Worm (Caenorhabditis elegans): Measurements from ENCODE around the gene shk-1.
"Not testable (repeated sequence)": the region's sequence is repeated elsewhere in the genome, so short reads cannot be mapped to it uniquely, and the experiment has no call there.

shk-1 gene

DNA sequence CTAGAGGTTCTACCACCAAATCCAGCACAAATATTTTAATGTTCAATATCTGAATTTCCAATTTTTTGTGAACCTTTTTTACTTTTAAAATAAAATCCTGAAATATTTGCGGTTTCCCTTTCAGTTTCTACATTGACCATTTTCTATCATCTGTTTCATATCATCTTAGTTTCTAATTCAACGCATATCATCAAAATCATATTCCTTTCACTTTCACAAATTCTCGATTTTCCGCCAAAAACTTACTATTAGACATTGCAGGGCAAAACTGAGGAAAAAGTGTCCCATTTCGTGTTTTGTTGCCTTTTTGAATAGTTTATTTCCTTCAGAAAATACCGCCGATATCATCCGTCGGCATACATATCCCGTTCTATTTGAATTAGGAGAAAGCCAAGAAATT, 33.0 kb upstream of the shk-1 start:
- no peak for TF ChIP-seq F13C5.2 (tag; optimal IDR thresholded peaks at IDR 0.05)

DNA sequence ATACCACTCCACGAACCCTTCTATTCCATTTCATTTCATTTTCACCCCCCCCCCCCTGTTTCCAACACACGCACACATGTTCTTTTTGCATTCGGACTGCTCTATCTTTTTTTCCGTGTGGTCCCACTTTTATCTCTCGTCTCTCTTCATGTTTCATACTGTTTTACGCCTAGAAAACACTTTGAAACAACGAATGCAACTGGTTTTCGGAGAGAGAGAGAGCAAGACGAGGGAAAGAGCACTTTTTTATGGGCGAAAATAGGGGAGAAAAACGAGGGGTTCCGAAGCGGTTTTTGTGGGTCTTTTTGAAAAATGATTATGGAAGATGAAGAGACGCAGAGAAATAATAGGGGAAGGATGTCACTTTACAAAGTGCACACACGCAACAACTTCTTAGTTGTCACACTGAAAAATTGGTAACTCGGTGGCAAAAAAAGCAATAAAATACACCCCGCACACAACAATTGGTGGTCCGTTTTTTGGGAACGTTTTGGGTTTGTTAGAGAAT, 30.8 kb upstream of the shk-1 start:
- no peak for TF ChIP-seq ceh-36 (tag; optimal IDR thresholded peaks at IDR 0.05)
- TF ChIP-seq tbx-37 (GFP tag; conservative IDR thresholded peaks at IDR 0.05): no peak
- TF ChIP-seq B0310.2 (tag; optimal IDR thresholded peaks at IDR 0.05): no peak
- no peak for TF ChIP-seq pes-1 (GFP tag; IDR thresholded peaks at IDR 0.05)

DNA sequence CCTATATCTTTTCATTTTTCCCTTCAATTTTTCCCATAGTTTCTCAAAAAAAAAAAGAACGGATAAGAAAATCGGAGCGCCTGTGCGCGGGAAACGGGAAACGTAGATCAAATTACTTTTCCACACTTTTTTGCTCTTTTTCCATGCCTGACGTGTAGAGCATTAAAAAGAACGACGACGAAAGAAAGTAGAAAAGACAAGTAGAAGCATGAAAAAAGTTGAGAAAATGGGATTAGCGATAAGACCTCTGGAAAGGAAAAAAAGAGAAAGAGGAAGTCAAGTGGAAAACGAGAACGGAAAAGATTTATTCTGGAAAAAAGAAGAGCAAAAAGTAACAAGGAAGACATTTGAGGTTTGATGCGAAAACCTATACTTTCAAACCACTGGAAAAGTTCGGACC, 29.5 kb upstream of the shk-1 start:
- TF ChIP-seq ama-1 (optimal IDR thresholded peaks at IDR 0.05): no peak
- TF ChIP-seq hnd-1 (tag; optimal IDR thresholded peaks at IDR 0.05): no peak
- no peak for TF ChIP-seq hmbx-1 (tag; optimal IDR thresholded peaks at IDR 0.05)
- no peak for TF ChIP-seq ceh-36 (tag; optimal IDR thresholded peaks at IDR 0.05)
- TF ChIP-seq F13C5.2 (tag; optimal IDR thresholded peaks at IDR 0.05): no peak
- TF ChIP-seq ceh-13 (GFP tag; optimal IDR thresholded peaks at IDR 0.05): no peak
- no peak for TF ChIP-seq pes-1 (GFP tag; IDR thresholded peaks at IDR 0.05)
- no peak for TF ChIP-seq flt-1 (GFP tag; IDR thresholded peaks at IDR 0.05)
- no peak for TF ChIP-seq tbx-37 (GFP tag; conservative IDR thresholded peaks at IDR 0.05)
- TF ChIP-seq aly-1 (tag; optimal IDR thresholded peaks at IDR 0.05): no peak
- TF ChIP-seq sea-1 (GFP tag; conservative IDR thresholded peaks at IDR 0.05): no peak
- TF ChIP-seq tbx-11 (GFP tag; IDR thresholded peaks at IDR 0.05): no peak
- TF ChIP-seq scrt-1 (GFP tag; IDR thresholded peaks at IDR 0.05): no peak
- TF ChIP-seq hmg-4 (GFP tag; optimal IDR thresholded peaks at IDR 0.05): no peak
- TF ChIP-seq tra-4 (tag; optimal IDR thresholded peaks at IDR 0.05): no peak
- TF ChIP-seq B0310.2 (tag; optimal IDR thresholded peaks at IDR 0.05): no peak
- TF ChIP-seq ets-7 (tag; optimal IDR thresholded peaks at IDR 0.05): no peak

DNA sequence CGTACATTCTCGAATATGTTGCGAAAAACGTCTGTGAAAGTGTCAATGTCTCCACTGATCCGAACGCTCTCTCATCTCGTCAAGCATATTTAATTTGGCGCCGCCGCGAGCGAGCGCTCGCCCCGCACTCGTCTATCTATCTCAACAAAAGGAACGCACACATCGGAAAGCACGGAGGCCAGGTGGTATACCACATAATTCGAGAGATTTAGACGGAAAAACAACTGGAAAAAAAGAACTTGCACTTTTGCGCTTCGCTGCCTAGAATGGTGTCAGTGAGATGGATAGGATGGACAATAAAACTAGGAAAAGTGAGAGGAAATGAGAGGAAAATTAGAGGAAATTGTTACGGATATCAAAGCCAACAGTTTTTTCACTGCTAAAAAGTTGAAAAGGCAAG, 28.8 kb upstream of the shk-1 start:
- TF ChIP-seq hmg-4 (GFP tag; optimal IDR thresholded peaks at IDR 0.05) (no peak), scrt-1 (GFP tag; IDR thresholded peaks at IDR 0.05) (no peak), ceh-36 (tag; optimal IDR thresholded peaks at IDR 0.05) (no peak), aly-1 (tag; optimal IDR thresholded peaks at IDR 0.05) (no peak), B0310.2 (tag; optimal IDR thresholded peaks at IDR 0.05) (no peak), tra-4 (tag; optimal IDR thresholded peaks at IDR 0.05) (no peak), hnd-1 (tag; optimal IDR thresholded peaks at IDR 0.05) (no peak), tbx-11 (GFP tag; IDR thresholded peaks at IDR 0.05) (no peak), F13C5.2 (tag; optimal IDR thresholded peaks at IDR 0.05) (no peak)

DNA sequence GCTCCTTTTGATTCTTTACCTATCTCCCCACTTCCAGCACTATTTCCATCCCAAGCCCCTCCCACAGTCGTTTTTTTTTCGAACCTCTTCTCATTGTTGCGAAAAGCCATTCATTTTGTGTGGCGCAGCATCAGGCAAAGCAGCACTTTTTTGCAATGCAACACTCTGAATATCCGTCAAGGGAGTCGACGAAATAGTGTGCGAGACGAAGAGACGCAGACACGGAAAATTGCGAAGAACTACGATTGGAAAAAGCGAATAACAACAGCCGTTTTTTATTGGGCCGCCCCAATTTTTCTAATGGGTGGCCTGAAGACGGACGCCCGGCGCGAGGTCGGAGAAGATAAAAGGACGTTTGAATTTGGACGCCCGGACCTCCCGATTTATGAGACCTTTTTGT, 28.2 kb upstream of the shk-1 start:
- TF ChIP-seq pes-1 (GFP tag; IDR thresholded peaks at IDR 0.05) (no peak), sea-1 (GFP tag; conservative IDR thresholded peaks at IDR 0.05) (no peak), ama-1 (optimal IDR thresholded peaks at IDR 0.05) (no peak), hmg-4 (GFP tag; optimal IDR thresholded peaks at IDR 0.05) (no peak), scrt-1 (GFP tag; IDR thresholded peaks at IDR 0.05) (no peak)

DNA sequence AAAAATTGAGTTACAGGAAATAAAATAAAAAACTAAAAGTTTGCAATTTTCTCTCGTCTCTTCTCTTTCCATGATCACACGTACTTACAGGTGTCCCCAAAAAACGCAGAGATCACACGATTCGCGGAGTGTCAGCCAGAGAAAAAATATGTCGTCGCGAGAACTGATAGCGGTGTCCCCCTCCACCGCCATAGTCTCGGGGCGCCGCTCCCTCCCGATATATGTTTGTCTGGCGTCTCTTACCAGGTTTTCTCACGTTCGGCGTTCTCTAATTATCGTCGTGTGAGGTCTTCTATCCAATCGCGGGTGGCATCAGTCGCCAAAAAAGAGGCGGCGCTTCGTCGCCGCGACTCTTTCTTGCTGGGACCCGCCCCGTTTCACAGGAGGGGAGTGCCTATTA, 26.2 kb upstream of the shk-1 start, which contains the start of gene mab-3:
Gene mab-3 (plus strand): TSS at position 328 of the 400 bp plus-strand sequence.
- not testable (repeated sequence) for TF ChIP-seq ets-7 (tag; optimal IDR thresholded peaks at IDR 0.05); tra-4 (tag; optimal IDR thresholded peaks at IDR 0.05); tbx-37 (GFP tag; conservative IDR thresholded peaks at IDR 0.05)

DNA sequence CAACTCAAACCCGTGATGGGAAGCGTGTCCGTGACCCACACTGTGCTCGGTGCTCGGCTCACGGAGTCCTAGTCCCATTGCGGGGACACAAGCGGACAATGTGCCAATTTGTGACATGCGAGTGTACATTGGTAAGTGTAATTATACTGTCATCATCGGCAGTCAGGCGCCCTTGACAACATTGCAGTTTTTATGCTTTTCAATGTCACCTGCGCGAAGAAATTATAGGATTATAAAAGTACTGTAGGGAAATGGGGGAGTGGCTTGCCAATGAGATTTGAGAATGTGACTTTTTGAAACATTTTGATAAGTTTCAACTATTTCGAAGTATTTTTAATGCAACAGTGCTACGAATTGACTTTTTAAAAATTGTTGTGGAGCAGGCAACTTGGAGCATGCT, 22.2 kb upstream of the shk-1 start:
- TF ChIP-seq tbx-37 (GFP tag; conservative IDR thresholded peaks at IDR 0.05) (no peak), tbx-11 (GFP tag; IDR thresholded peaks at IDR 0.05) (no peak), ets-7 (tag; optimal IDR thresholded peaks at IDR 0.05) (no peak), ceh-13 (GFP tag; optimal IDR thresholded peaks at IDR 0.05) (no peak), tra-4 (tag; optimal IDR thresholded peaks at IDR 0.05) (no peak), B0310.2 (tag; optimal IDR thresholded peaks at IDR 0.05) (no peak), hmbx-1 (tag; optimal IDR thresholded peaks at IDR 0.05) (no peak), F13C5.2 (tag; optimal IDR thresholded peaks at IDR 0.05) (no peak), pes-1 (GFP tag; IDR thresholded peaks at IDR 0.05) (no peak), flt-1 (GFP tag; IDR thresholded peaks at IDR 0.05) (no peak), hmg-4 (GFP tag; optimal IDR thresholded peaks at IDR 0.05) (no peak), hnd-1 (tag; optimal IDR thresholded peaks at IDR 0.05) (no peak), scrt-1 (GFP tag; IDR thresholded peaks at IDR 0.05) (no peak), ama-1 (optimal IDR thresholded peaks at IDR 0.05) (no peak), sea-1 (GFP tag; conservative IDR thresholded peaks at IDR 0.05) (no peak)

DNA sequence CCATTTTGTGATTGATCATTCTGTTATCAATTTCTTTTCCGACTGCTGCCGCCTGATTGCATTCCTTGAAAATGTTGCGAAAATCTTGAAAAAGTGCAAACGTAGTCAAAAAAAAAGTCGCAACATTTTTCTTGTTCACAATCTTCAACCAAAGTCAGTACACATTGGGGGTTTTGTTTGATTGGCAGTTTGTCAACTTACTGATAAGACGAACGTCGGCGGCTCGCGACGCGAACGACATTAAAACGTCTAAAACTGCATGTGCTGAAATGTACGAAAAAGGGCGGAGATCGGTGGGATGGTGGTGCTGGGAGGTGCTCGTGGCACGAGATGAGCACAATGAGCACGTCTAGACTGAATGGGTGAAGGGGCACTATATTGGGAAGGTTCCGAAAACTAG, 19.2 kb upstream of the shk-1 start:
- no peak for TF ChIP-seq flt-1 (GFP tag; IDR thresholded peaks at IDR 0.05)
- TF ChIP-seq hmbx-1 (tag; optimal IDR thresholded peaks at IDR 0.05): no peak
- no peak for TF ChIP-seq tra-4 (tag; optimal IDR thresholded peaks at IDR 0.05)
- TF ChIP-seq ceh-13 (GFP tag; optimal IDR thresholded peaks at IDR 0.05): no peak
- TF ChIP-seq hmg-4 (GFP tag; optimal IDR thresholded peaks at IDR 0.05): no peak
- TF ChIP-seq tbx-37 (GFP tag; conservative IDR thresholded peaks at IDR 0.05): no peak
- TF ChIP-seq ama-1 (optimal IDR thresholded peaks at IDR 0.05): no peak
- no peak for TF ChIP-seq scrt-1 (GFP tag; IDR thresholded peaks at IDR 0.05)
- TF ChIP-seq ceh-36 (tag; optimal IDR thresholded peaks at IDR 0.05): no peak

DNA sequence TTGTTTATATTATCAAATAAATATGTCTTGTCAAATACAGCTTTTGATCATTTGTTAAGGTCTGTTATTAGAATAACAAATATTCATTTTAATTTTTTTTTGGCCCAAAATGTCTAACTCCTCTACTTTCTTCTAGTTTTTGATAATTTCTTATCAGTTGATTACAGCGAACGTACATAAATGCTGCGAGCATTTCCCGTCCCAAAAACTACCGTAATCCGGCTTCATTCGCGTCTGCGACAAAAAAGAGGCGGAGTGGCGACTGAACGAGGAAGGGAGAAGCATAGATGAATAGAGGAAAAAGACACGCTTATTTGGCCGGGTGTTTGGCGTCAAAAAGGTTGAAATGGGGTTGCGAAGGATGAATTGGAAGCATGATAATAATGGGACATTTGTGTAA, 17.5 kb upstream of the shk-1 start:
- no peak for TF ChIP-seq flt-1 (GFP tag; IDR thresholded peaks at IDR 0.05)
- TF ChIP-seq hmbx-1 (tag; optimal IDR thresholded peaks at IDR 0.05): no peak
- no peak for TF ChIP-seq B0310.2 (tag; optimal IDR thresholded peaks at IDR 0.05)

Data from whole organism, early embryonic.